Fruit fly (Drosophila melanogaster) whole organism, embryonic: ENCODE measurements around the gene Dpm3.

Experiments used
- Abd-B ChIP-seq: fragments of 200-800 bp; sonication (Bioruptor generic); optimal IDR thresholded peaks from 2 replicates; lab custom pipeline; 2018; ENCODE audit warnings: missing biosample characterization, mild to moderate bottlenecking, missing genetic modification characterization, moderate library complexity
- Atf-2 ChIP-seq: fragments of 200-800 bp; sonication (Bioruptor generic); optimal IDR thresholded peaks from 2 replicates; lab custom pipeline; 2016; ENCODE audit warnings: missing biosample characterization, missing genetic modification characterization
- CG10274 ChIP-seq: fragments of 200-800 bp; sonication (Bioruptor generic); optimal IDR thresholded peaks from 3 replicates; lab custom pipeline; 2017; ENCODE audit warnings: missing biosample characterization, mild to moderate bottlenecking, missing genetic modification characterization
- CG11085 ChIP-seq: fragments of 200-800 bp; sonication (Bioruptor generic); IDR thresholded peaks from 2 replicates; pipeline ENCODE4 v1.3.6; 2022; ENCODE audit warnings: missing biosample characterization, missing genetic modification characterization
- CG11398 ChIP-seq: fragments of 200-800 bp; sonication (Bioruptor generic); optimal IDR thresholded peaks from 2 replicates; lab custom pipeline; 2016; ENCODE audit warnings: missing biosample characterization, missing genetic modification characterization
- CG11504 ChIP-seq: fragments of 200-800 bp; sonication (Bioruptor generic); optimal IDR thresholded peaks from 3 replicates; lab custom pipeline; 2019; ENCODE audit warnings: missing biosample characterization, mild to moderate bottlenecking, missing genetic modification characterization, moderate library complexity
- CG12155 ChIP-seq: fragments of 200-800 bp; sonication (Bioruptor generic); optimal IDR thresholded peaks from 3 replicates; lab custom pipeline; 2016; ENCODE audit warnings: missing biosample characterization, missing genetic modification characterization
- CG12744 ChIP-seq: fragments of 200-800 bp; sonication (Bioruptor generic); optimal IDR thresholded peaks from 2 replicates; lab custom pipeline; 2016; ENCODE audit warnings: missing biosample characterization, missing genetic modification characterization
- CG13775 ChIP-seq: fragments of 200-800 bp; sonication (Bioruptor generic); optimal IDR thresholded peaks from 3 replicates; lab custom pipeline; 2017; ENCODE audit warnings: missing biosample characterization, mild to moderate bottlenecking, missing genetic modification characterization
- CG13894 ChIP-seq: fragments of 200-800 bp; sonication (Bioruptor generic); optimal IDR thresholded peaks from 3 replicates; lab custom pipeline; 2018; ENCODE audit warnings: missing biosample characterization, mild to moderate bottlenecking, missing genetic modification characterization, moderate library complexity
- CG14050 ChIP-seq: fragments of 200-800 bp; sonication (Bioruptor generic); IDR thresholded peaks from 3 replicates; pipeline ENCODE4 v1.3.6; 2022; ENCODE audit warnings: missing biosample characterization, missing genetic modification characterization
- CG14667 ChIP-seq: fragments of 200-800 bp; sonication (Bioruptor generic); IDR thresholded peaks from 2 replicates; pipeline ENCODE4 v1.3.6; 2022; ENCODE audit warnings: missing biosample characterization, missing genetic modification characterization
- CG15479 ChIP-seq: fragments of 200-800 bp; sonication (Bioruptor generic); optimal IDR thresholded peaks from 3 replicates; lab custom pipeline; 2019; ENCODE audit warnings: missing biosample characterization, mild to moderate bottlenecking, missing genetic modification characterization, moderate library complexity
- CG1832 ChIP-seq: fragments of 200-800 bp; sonication (Bioruptor generic); optimal IDR thresholded peaks from 2 replicates; lab custom pipeline; 2017; ENCODE audit warnings: missing biosample characterization, mild to moderate bottlenecking, missing genetic modification characterization, inconsistent platforms
- CG18619 ChIP-seq: fragments of 200-800 bp; sonication (Bioruptor generic); optimal IDR thresholded peaks from 3 replicates; lab custom pipeline; 2017; ENCODE audit warnings: missing biosample characterization, mild to moderate bottlenecking, missing genetic modification characterization
- CG2120 ChIP-seq: fragments of 200-800 bp; sonication (Bioruptor generic); optimal IDR thresholded peaks from 3 replicates; lab custom pipeline; 2016; ENCODE audit warnings: missing biosample characterization, missing genetic modification characterization
- CG2199 ChIP-seq: fragments of 200-800 bp; sonication (Bioruptor generic); IDR thresholded peaks from 3 replicates; pipeline ENCODE4 v1.3.6; 2022; ENCODE audit warnings: missing biosample characterization, missing genetic modification characterization
- CG2678 ChIP-seq: fragments of 200-800 bp; sonication (Bioruptor generic); optimal IDR thresholded peaks from 3 replicates; lab custom pipeline; 2019; ENCODE audit warnings: missing biosample characterization, mild to moderate bottlenecking, missing genetic modification characterization, moderate library complexity
- CG32532 ChIP-seq: fragments of 200-800 bp; sonication (Bioruptor generic); IDR thresholded peaks from 2 replicates; pipeline ENCODE4 v1.3.6; 2022; ENCODE audit warnings: missing biosample characterization, missing genetic modification characterization
- CG34376 ChIP-seq: fragments of 200-800 bp; sonication (Bioruptor generic); optimal IDR thresholded peaks from 2 replicates; lab custom pipeline; 2018; ENCODE audit warnings: missing biosample characterization, mild to moderate bottlenecking, missing genetic modification characterization
- CG42726 ChIP-seq: fragments of 200-800 bp; sonication (Bioruptor generic); IDR thresholded peaks from 2 replicates; pipeline ENCODE4 v1.3.6; 2022; ENCODE audit warnings: missing biosample characterization, missing genetic modification characterization; ENCODE audit not compliant: partially characterized antibody
- CG4730 ChIP-seq: fragments of 200-800 bp; sonication (Bioruptor generic); IDR thresholded peaks from 2 replicates; pipeline ENCODE4 v1.3.6; 2022; ENCODE audit warnings: missing biosample characterization, missing genetic modification characterization
- CG6765 ChIP-seq: fragments of 200-800 bp; sonication (Bioruptor generic); optimal IDR thresholded peaks from 3 replicates; lab custom pipeline; 2017; ENCODE audit warnings: missing biosample characterization, mild to moderate bottlenecking, missing genetic modification characterization
- CG8290 ChIP-seq, 3 experiments: fragments of 200-800 bp; sonication (Bioruptor generic); optimal IDR thresholded peaks; 2 replicates each; lab custom pipeline; 2016 to 2019; ENCODE audit warnings: missing biosample characterization in 3 of 3, missing genetic modification characterization in 3 of 3, mild to moderate bottlenecking in 2 of 3, moderate library complexity in 1 of 3
- Camta ChIP-seq: fragments of 200-800 bp; sonication (Bioruptor generic); optimal IDR thresholded peaks from 2 replicates; lab custom pipeline; 2016; ENCODE audit warnings: missing biosample characterization, missing genetic modification characterization
- D19B ChIP-seq: fragments of 200-800 bp; sonication (Bioruptor generic); optimal IDR thresholded peaks from 2 replicates; lab custom pipeline; 2017; ENCODE audit warnings: missing biosample characterization, mild to moderate bottlenecking, missing genetic modification characterization
- Dek ChIP-seq: fragments of 200-800 bp; sonication (Bioruptor generic); optimal IDR thresholded peaks from 3 replicates; lab custom pipeline; 2019; ENCODE audit warnings: missing biosample characterization, mild to moderate bottlenecking, missing genetic modification characterization, moderate library complexity
- Dref ChIP-seq: fragments of 200-800 bp; sonication (Bioruptor generic); IDR thresholded peaks from 2 replicates; pipeline ENCODE4 v1.3.6; 2022; ENCODE audit warnings: missing biosample characterization, missing genetic modification characterization
- Fer1 ChIP-seq: fragments of 200-800 bp; sonication (Bioruptor generic); optimal IDR thresholded peaks from 2 replicates; lab custom pipeline; 2017; ENCODE audit warnings: missing biosample characterization, mild to moderate bottlenecking, missing genetic modification characterization
- HHEX ChIP-seq: fragments of 200-800 bp; sonication (Bioruptor generic); optimal IDR thresholded peaks from 3 replicates; lab custom pipeline; 2017; ENCODE audit warnings: missing biosample characterization, mild to moderate bottlenecking, missing genetic modification characterization, missing genetic modification reagents
- Meics ChIP-seq: fragments of 200-800 bp; sonication (Bioruptor generic); optimal IDR thresholded peaks from 2 replicates; lab custom pipeline; 2017; ENCODE audit warnings: missing biosample characterization, mild to moderate bottlenecking, missing genetic modification characterization
- Sox100B ChIP-seq: fragments of 200-800 bp; sonication (Bioruptor generic); optimal IDR thresholded peaks from 3 replicates; lab custom pipeline; 2018; ENCODE audit warnings: missing biosample characterization, mild to moderate bottlenecking, missing genetic modification characterization
- bbx ChIP-seq: fragments of 200-800 bp; sonication (Bioruptor generic); IDR thresholded peaks from 2 replicates; pipeline ENCODE4 v1.3.6; 2022; ENCODE audit warnings: missing biosample characterization, missing genetic modification characterization; ENCODE audit not compliant: partially characterized antibody
- caup ChIP-seq: fragments of 200-800 bp; sonication (Bioruptor generic); optimal IDR thresholded peaks from 3 replicates; lab custom pipeline; 2017; ENCODE audit warnings: missing biosample characterization, mild to moderate bottlenecking, missing genetic modification characterization, moderate library complexity; ENCODE audit not compliant: severe bottlenecking
- dysf ChIP-seq: fragments of 200-800 bp; sonication (Bioruptor generic); IDR thresholded peaks from 3 replicates; pipeline ENCODE4 v1.3.6; 2022; ENCODE audit warnings: missing biosample characterization, missing genetic modification characterization
- en ChIP-seq: fragments of 200-800 bp; sonication (Bioruptor generic); optimal IDR thresholded peaks from 2 replicates; lab custom pipeline; 2016; ENCODE audit warnings: missing biosample characterization, missing genetic modification characterization
- exex ChIP-seq: fragments of 200-800 bp; sonication (Bioruptor generic); optimal IDR thresholded peaks from 4 replicates; lab custom pipeline; 2018; ENCODE audit warnings: missing biosample characterization, mild to moderate bottlenecking, missing genetic modification characterization, moderate library complexity
- gem ChIP-seq: fragments of 200-800 bp; sonication (Bioruptor generic); optimal IDR thresholded peaks from 2 replicates; lab custom pipeline; 2019; ENCODE audit warnings: missing biosample characterization, mild to moderate bottlenecking, missing genetic modification characterization, moderate library complexity
- grau ChIP-seq: fragments of 200-800 bp; optimal IDR thresholded peaks from 3 replicates; lab custom pipeline; 2019; ENCODE audit warnings: missing biosample characterization, mild to moderate bottlenecking, missing genetic modification characterization, moderate library complexity
- pita ChIP-seq: fragments of 200-800 bp; sonication (Bioruptor generic); optimal IDR thresholded peaks from 2 replicates; lab custom pipeline; 2017; ENCODE audit warnings: missing biosample characterization, mild to moderate bottlenecking, missing genetic modification characterization
- pum ChIP-seq: fragments of 200-800 bp; sonication (Bioruptor generic); optimal IDR thresholded peaks from 2 replicates; lab custom pipeline; 2016; ENCODE audit warnings: missing biosample characterization, missing genetic modification characterization
- row ChIP-seq: fragments of 200-800 bp; sonication (Bioruptor generic); IDR thresholded peaks from 3 replicates; pipeline ENCODE4 v1.3.6; 2022; ENCODE audit warnings: missing biosample characterization, missing genetic modification characterization
- stc ChIP-seq: fragments of 200-800 bp; sonication (Bioruptor generic); IDR thresholded peaks from 2 replicates; pipeline ENCODE4 v1.3.6; 2022; ENCODE audit warnings: missing biosample characterization, missing genetic modification characterization
- sug ChIP-seq: fragments of 200-800 bp; optimal IDR thresholded peaks from 2 replicates; lab custom pipeline; 2019; ENCODE audit warnings: missing biosample characterization, mild to moderate bottlenecking, missing genetic modification characterization, moderate library complexity
- tup ChIP-seq: fragments of 200-800 bp; sonication (Bioruptor generic); optimal IDR thresholded peaks from 2 replicates; lab custom pipeline; 2016; ENCODE audit warnings: missing biosample characterization, mild to moderate bottlenecking, missing genetic modification characterization, moderate library complexity
- unpg ChIP-seq: fragments of 200-800 bp; sonication (Bioruptor generic); optimal IDR thresholded peaks from 3 replicates; lab custom pipeline; 2018; ENCODE audit warnings: missing biosample characterization, mild to moderate bottlenecking, missing genetic modification characterization, moderate library complexity
- vfl ChIP-seq: fragments of 200-800 bp; sonication (Bioruptor generic); optimal IDR thresholded peaks from 2 replicates; lab custom pipeline; 2016; ENCODE audit warnings: missing biosample characterization, missing genetic modification characterization
- wdn ChIP-seq: fragments of 200-800 bp; sonication (Bioruptor generic); IDR thresholded peaks from 2 replicates; pipeline ENCODE4 v1.3.6; 2022; ENCODE audit warnings: missing biosample characterization, missing genetic modification characterization
- z ChIP-seq: fragments of 200-800 bp; sonication (Bioruptor generic); IDR thresholded peaks from 3 replicates; pipeline ENCODE4 v1.3.6; 2022; ENCODE audit warnings: missing biosample characterization, missing genetic modification characterization

Dpm3 gene

DNA sequence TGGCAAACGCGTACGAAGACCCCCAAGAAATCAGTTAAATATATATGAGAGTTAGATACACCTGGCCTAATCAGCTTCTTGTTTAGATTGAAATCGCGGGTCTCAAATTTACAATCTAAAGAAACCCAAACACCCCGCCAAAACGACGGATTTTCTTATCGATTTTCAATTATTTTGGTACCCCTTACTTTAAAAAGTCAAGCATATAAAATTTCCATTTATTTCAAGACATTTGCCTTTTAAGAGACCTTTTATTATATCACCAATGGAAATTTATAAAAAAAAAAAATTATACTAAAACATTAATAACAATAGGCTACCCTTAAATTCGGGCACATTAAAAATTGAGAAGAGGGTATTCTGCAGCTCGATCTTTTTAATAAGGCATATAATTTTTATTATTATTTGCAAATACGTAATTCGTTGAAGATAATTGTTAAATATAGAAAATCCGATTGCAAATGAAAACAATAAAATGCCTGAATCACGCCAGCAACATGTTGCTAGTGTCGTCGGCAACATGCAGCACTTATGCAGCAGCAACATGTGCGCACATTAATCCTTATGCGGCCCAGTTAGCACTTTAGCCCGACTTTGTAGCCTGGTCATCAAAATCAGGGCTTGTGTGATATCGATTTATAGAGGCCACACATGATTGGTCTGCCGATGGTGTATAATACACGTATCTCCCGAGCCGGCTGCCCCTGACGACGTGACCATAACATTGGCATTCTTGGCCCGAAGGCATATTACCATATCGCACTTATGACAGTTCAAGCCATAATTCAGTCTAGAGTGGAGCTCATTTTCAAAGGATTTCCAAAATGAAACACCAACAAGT lies 30.8 kb downstream of the Dpm3 start, which contains the start of the genes Lip3 and CG34309 (continued):
- no peak for TF ChIP-seq dysf (GFP tag; lab: Robert Waterston, UW)
- no peak for TF ChIP-seq tup (GFP tag; lab: Kevin White, UChicago)
- peak; percentile 95 for TF ChIP-seq CG11504
- peak; percentile 44 for TF ChIP-seq CG2678 (tag; lab: Kevin White, UChicago)
- TF ChIP-seq CG6765 (GFP tag; lab: Kevin White, UChicago) = no peak
- TF ChIP-seq CG2199 (GFP tag; lab: Robert Waterston, UW) = no peak
- TF ChIP-seq exex = peak; percentile 83
- no peak for TF ChIP-seq pum (GFP tag; lab: Kevin White, UChicago)
- TF ChIP-seq CG18619 = no peak
- no peak for TF ChIP-seq CG13894
- no peak for TF ChIP-seq CG11085 (GFP tag; lab: Robert Waterston, UW)
- no peak for TF ChIP-seq CG1832 (GFP tag; lab: Kevin White, UChicago)
- peak; percentile 8 for TF ChIP-seq grau (tag; lab: Kevin White, UChicago)
- TF ChIP-seq unpg = no peak
- TF ChIP-seq CG32532 (GFP tag; lab: Robert Waterston, UW) = no peak
- TF ChIP-seq Meics = peak; percentile 12
- TF ChIP-seq Dek (tag; lab: Kevin White, UChicago) = peak; percentile 17
- TF ChIP-seq sug (tag; lab: Kevin White, UChicago) = peak; percentile 73
- TF ChIP-seq CG8290 (GFP tag; optimal IDR thresholded peaks at IDR 0.05; lab: Kevin White, UChicago) = no peak
- TF ChIP-seq CG8290 (tag; optimal IDR thresholded peaks at IDR 0.05; lab: Kevin White, UChicago) = no peak
- TF ChIP-seq gem (tag; lab: Kevin White, UChicago) = peak; percentile 39
- TF ChIP-seq Fer1 (GFP tag; lab: Kevin White, UChicago) = no peak
- TF ChIP-seq Abd-B (GFP tag; lab: Kevin White, UChicago) = no peak
- TF ChIP-seq Camta (GFP tag; lab: Kevin White, UChicago) = no peak
- TF ChIP-seq D19B = peak; percentile 42
- TF ChIP-seq CG34376 (GFP tag; lab: Kevin White, UChicago) = peak; percentile 25
- TF ChIP-seq CG4730 (GFP tag; lab: Robert Waterston, UW) = no peak
- no peak for TF ChIP-seq HHEX (GFP tag; lab: Kevin White, UChicago)
- TF ChIP-seq CG11398 (GFP tag; lab: Kevin White, UChicago) = no peak
- TF ChIP-seq CG42726 (GFP tag; lab: Robert Waterston, UW) = no peak
- TF ChIP-seq Sox100B (GFP tag; lab: Kevin White, UChicago) = no peak
- peak; percentile 38; the same call in 1 of the 3 replicates for TF ChIP-seq row (GFP tag; lab: Robert Waterston, UW)
- TF ChIP-seq Dref (GFP tag; lab: Robert Waterston, UW) = no peak
- TF ChIP-seq CG2120 (GFP tag; lab: Kevin White, UChicago) = peak; percentile 24
- TF ChIP-seq pita = no peak
- TF ChIP-seq z (GFP tag; lab: Robert Waterston, UW) = no peak
- TF ChIP-seq stc = no peak
- TF ChIP-seq wdn (GFP tag; lab: Robert Waterston, UW) = 0 out of 2 replicates have a peak, but pooled peaks have one; percentile 18
- TF ChIP-seq caup = no peak
- no peak for TF ChIP-seq CG12155 (GFP tag; lab: Kevin White, UChicago)
- TF ChIP-seq bbx = no peak
- no peak for TF ChIP-seq CG14667 (GFP tag; lab: Robert Waterston, UW)
- no peak for TF ChIP-seq Atf-2
- no peak for TF ChIP-seq CG14050 (GFP tag; lab: Robert Waterston, UW)
- no peak for TF ChIP-seq vfl (GFP tag; lab: Kevin White, UChicago)
- no peak for TF ChIP-seq CG10274
- no peak for TF ChIP-seq CG15479 (GFP tag; lab: Kevin White, UChicago)
- no peak for TF ChIP-seq CG12744 (GFP tag; lab: Kevin White, UChicago)
- no peak for TF ChIP-seq CG13775 (GFP tag; lab: Kevin White, UChicago)
- TF ChIP-seq en = no peak
